Fruit fly (Drosophila melanogaster): ENCODE data around the gene Kots.

Kots gene

DNA sequence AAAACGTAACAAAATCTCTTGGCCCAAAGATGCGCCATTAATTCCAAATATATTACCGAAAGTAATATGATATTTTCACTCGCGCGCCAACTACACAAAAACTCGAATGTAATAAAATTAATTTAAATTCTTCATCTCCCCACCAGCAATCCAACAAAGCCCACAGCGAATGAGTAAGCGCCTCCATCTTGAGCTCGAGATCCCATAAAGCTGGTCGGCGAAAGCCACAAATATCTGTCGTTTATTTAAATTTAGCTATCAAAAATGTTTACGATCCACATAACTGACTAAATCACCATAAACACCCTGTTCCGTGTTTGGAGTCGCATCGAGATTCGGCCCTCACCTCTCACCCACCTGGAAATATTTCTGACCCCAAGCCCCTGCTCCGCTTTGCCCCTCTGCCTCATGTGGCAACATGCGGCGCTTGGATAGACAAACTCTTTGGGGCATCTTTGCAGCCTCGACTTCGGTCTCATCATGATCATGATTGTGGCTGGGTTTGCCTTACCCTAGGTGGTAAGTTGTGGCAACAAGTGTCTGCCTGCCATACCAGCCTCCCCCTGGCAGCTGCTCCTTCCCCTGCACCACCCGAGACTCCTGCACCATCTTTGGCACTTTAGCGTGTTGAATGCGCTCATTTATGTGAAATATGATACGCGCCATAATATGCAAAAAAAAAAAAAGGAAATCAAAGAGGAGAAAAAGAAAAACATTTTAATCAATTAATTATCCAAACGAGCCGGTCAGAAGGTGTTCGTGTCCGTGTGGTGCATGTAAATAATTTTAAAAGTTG lies 51.8 kb downstream of the Kots start:
- no peak for TF ChIP-seq CG5204 (GFP tag; optimal IDR thresholded peaks at IDR 0.05)
- TF ChIP-seq CG33017 (tag; optimal IDR thresholded peaks at IDR 0.05): no peak
- no peak for TF ChIP-seq toe (GFP tag; optimal IDR thresholded peaks at IDR 0.05)
- no peak for TF ChIP-seq CG1620 (GFP tag; optimal IDR thresholded peaks at IDR 0.05)
- no peak for TF ChIP-seq CG12768 (GFP tag; optimal IDR thresholded peaks at IDR 0.05)
- no peak for TF ChIP-seq kay (GFP tag; ENCODE audit: borderline replicate concordance)
- no peak for TF ChIP-seq Hr96 (GFP tag; optimal IDR thresholded peaks at IDR 0.05)
- TF ChIP-seq pad (GFP tag; optimal IDR thresholded peaks at IDR 0.05): no peak
- no peak for TF ChIP-seq Mnt (GFP tag; optimal IDR thresholded peaks at IDR 0.05)
- TF ChIP-seq cic (GFP tag; optimal IDR thresholded peaks at IDR 0.05): no peak
- no peak for TF ChIP-seq CG11617 (GFP tag; optimal IDR thresholded peaks at IDR 0.05)
- TF ChIP-seq ovo (GFP tag; optimal IDR thresholded peaks at IDR 0.05): no peak
- no peak for TF ChIP-seq cnc (optimal IDR thresholded peaks at IDR 0.05)
- TF ChIP-seq CG7045 (GFP tag; optimal IDR thresholded peaks at IDR 0.05): no peak
- no peak for TF ChIP-seq Clk (GFP tag; optimal IDR thresholded peaks at IDR 0.05)
- no peak for TF ChIP-seq Crg-1 (GFP tag; optimal IDR thresholded peaks at IDR 0.05)
- no peak for TF ChIP-seq bab1 (GFP tag; optimal IDR thresholded peaks at IDR 0.05)
- TF ChIP-seq CG7101 (tag; optimal IDR thresholded peaks at IDR 0.05): no peak
- no peak for TF ChIP-seq tj (GFP tag; optimal IDR thresholded peaks at IDR 0.05)

DNA sequence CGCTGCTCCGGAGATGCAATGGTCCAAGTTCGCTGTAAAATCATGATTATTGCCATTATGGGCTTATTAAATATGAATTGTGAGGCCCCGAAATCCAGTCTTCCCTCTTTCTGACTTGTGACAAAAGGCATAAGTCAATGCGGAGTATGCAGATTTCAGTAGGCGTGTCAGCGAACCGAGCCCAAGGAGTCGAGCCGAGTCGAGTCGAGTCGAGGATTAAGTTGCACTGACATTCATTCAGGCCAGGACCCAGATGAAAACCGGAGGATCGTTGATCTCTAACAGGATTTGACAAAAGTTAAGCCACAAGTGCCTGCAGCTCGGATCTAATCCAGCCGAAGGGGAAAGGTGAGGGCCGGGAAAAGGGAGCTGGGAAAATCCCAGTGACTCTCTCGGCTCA lies 52.7 kb downstream of the Kots start:
- TF ChIP-seq cic (GFP tag; optimal IDR thresholded peaks at IDR 0.05): no peak
- no peak for TF ChIP-seq CG14711 (tag; optimal IDR thresholded peaks at IDR 0.05)
- TF ChIP-seq CG7045 (GFP tag; optimal IDR thresholded peaks at IDR 0.05): no peak
- no peak for TF ChIP-seq CG11617 (GFP tag; optimal IDR thresholded peaks at IDR 0.05)
